Fruit fly (Drosophila melanogaster): ENCODE measurements around the gene hng3.

Gene hng3

DNA sequence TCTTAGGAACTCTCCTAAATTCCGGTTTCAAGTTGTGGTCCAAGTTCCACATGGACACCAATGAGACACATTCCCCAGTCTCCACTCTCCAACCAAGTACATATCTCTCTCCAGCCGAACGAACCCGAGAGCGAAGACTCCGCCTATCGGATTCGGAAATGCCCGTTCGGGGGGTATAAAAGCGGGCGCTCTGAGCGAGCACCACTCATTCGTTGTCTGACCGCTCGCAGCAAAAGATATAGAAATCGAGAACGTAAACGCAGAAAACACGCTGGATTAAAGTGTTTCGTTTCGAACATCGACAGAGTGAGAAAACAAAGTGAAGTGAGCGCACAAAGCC lies 6.1 kb downstream of the hng3 start, which contains the start of gene emc (continued):
- TF ChIP-seq zen2 (GFP tag; IDR thresholded peaks at IDR 0.05; ENCODE audit: partially characterized antibody), result peak; percentile 60; the same call in 2 of the 3 replicates
- TF ChIP-seq H15 (GFP tag; IDR thresholded peaks at IDR 0.05), result no peak
- TF ChIP-seq slbo (GFP tag; IDR thresholded peaks at IDR 0.05), result peak; percentile 55
- TF ChIP-seq CG6272 (GFP tag; IDR thresholded peaks at IDR 0.05), result no peak
- peak; percentile 93 for TF ChIP-seq Nf-YB (GFP tag; optimal IDR thresholded peaks at IDR 0.05)
- TF ChIP-seq CG11696 (GFP tag; IDR thresholded peaks at IDR 0.05), result no peak
- TF ChIP-seq NfI (GFP tag; optimal IDR thresholded peaks at IDR 0.05), result peak; percentile 24
- no peak for TF ChIP-seq wor (GFP tag; IDR thresholded peaks at IDR 0.05)
- peak; percentile 30 to 36 for TF ChIP-seq Pdp1 (GFP tag; optimal IDR thresholded peaks at IDR 0.05)
- peak; percentile 26; the same call in 1 of the 3 replicates for TF ChIP-seq dysf (GFP tag; IDR thresholded peaks at IDR 0.05)
- peak; percentile 2 for TF ChIP-seq tx (GFP tag; optimal IDR thresholded peaks at IDR 0.05)
- TF ChIP-seq ab (GFP tag; optimal IDR thresholded peaks at IDR 0.05), result no peak
- peak; percentile 63 for TF ChIP-seq abd-A (tag; optimal IDR thresholded peaks at IDR 0.05)
- peak; percentile 45 for TF ChIP-seq CG2120 (GFP tag; optimal IDR thresholded peaks at IDR 0.05)
- TF ChIP-seq Dip2 (GFP tag; IDR thresholded peaks at IDR 0.05), result no peak
- no peak for TF ChIP-seq jigr1 (GFP tag; IDR thresholded peaks at IDR 0.05)
- peak; percentile 10; the same call in 1 of the 2 replicates for TF ChIP-seq Xrp1 (GFP tag; IDR thresholded peaks at IDR 0.05)
- TF ChIP-seq Mes4 (GFP tag; optimal IDR thresholded peaks at IDR 0.05), result peak; percentile 16
- no peak for TF ChIP-seq gt (GFP tag; IDR thresholded peaks at IDR 0.05)
- TF ChIP-seq D (optimal IDR thresholded peaks at IDR 0.05), result no peak
- peak; percentile 22 for TF ChIP-seq D (GFP tag; optimal IDR thresholded peaks at IDR 0.05)
- no peak for TF ChIP-seq pan (optimal IDR thresholded peaks at IDR 0.05)
- TF ChIP-seq pan (GFP tag; optimal IDR thresholded peaks at IDR 0.05 in 1 of 2, IDR thresholded peaks at IDR 0.05 in 1 of 2), result peak in 1 of 2 experiments; percentile 42
- no peak for TF ChIP-seq Oaz (GFP tag; IDR thresholded peaks at IDR 0.05)
- TF ChIP-seq klu (GFP tag; IDR thresholded peaks at IDR 0.05), result no peak
- TF ChIP-seq Tbp (GFP tag; optimal IDR thresholded peaks at IDR 0.05), result no peak
- TF ChIP-seq gcm2 (GFP tag; optimal IDR thresholded peaks at IDR 0.05), result no peak
- TF ChIP-seq Ada2b (GFP tag; IDR thresholded peaks at IDR 0.05), result no peak
- peak; percentile 67 for TF ChIP-seq CG10431 (GFP tag; optimal IDR thresholded peaks at IDR 0.05)
- no peak for TF ChIP-seq CTCF (GFP tag; optimal IDR thresholded peaks at IDR 0.05)
- TF ChIP-seq pfk (GFP tag; optimal IDR thresholded peaks at IDR 0.05), result peak; percentile 76
- TF ChIP-seq Sin3A (optimal IDR thresholded peaks at IDR 0.05), result no peak
- TF ChIP-seq croc (GFP tag; conservative IDR thresholded peaks at IDR 0.05), result no peak
- peak; percentile 47 for TF ChIP-seq PHDP (tag; optimal IDR thresholded peaks at IDR 0.05)
- no peak for TF ChIP-seq Doc2 (GFP tag; IDR thresholded peaks at IDR 0.05)
- TF ChIP-seq Optix (GFP tag; IDR thresholded peaks at IDR 0.05), result peak; percentile 48; the same call in 1 of the 3 replicates
- peak; percentile 3 for TF ChIP-seq Bteb2 (GFP tag; optimal IDR thresholded peaks at IDR 0.05)
- no peak for TF ChIP-seq CG10654 (GFP tag; optimal IDR thresholded peaks at IDR 0.05)
- TF ChIP-seq maf-S (GFP tag; optimal IDR thresholded peaks at IDR 0.05), result no peak
- no peak for TF ChIP-seq dimm (GFP tag; IDR thresholded peaks at IDR 0.05)
- peak; percentile 14 for TF ChIP-seq CG10274 (GFP tag; optimal IDR thresholded peaks at IDR 0.05)
- TF ChIP-seq nmo (GFP tag; optimal IDR thresholded peaks at IDR 0.05), result peak; percentile 5
- TF ChIP-seq CG12155 (GFP tag; optimal IDR thresholded peaks at IDR 0.05), result peak; percentile 37
- peak; percentile 13 for TF ChIP-seq CoRest (tag; optimal IDR thresholded peaks at IDR 0.05)
- peak; percentile 46; the same call in 1 of the 3 replicates for TF ChIP-seq CG7963 (GFP tag; IDR thresholded peaks at IDR 0.05; ENCODE audit: partially characterized antibody)
- no peak for TF ChIP-seq Abd-B (GFP tag; optimal IDR thresholded peaks at IDR 0.05)
- TF ChIP-seq sens (GFP tag), result peak; percentile 90
- TF ChIP-seq CG10543 (GFP tag; optimal IDR thresholded peaks at IDR 0.05), result peak; percentile 84
- TF ChIP-seq usp (GFP tag; optimal IDR thresholded peaks at IDR 0.05), result no peak
- TF ChIP-seq ken (GFP tag; IDR thresholded peaks at IDR 0.05), result no peak; the same call in 2 of the 3 replicates
- TF ChIP-seq row (GFP tag; IDR thresholded peaks at IDR 0.05), result no peak; the same call in 2 of the 3 replicates
- TF ChIP-seq luna (GFP tag; optimal IDR thresholded peaks at IDR 0.05), result no peak
- TF ChIP-seq Awh (GFP tag; IDR thresholded peaks at IDR 0.05), result peak; percentile 68; the same call in 1 of the 2 replicates
- peak; percentile 77 for TF ChIP-seq Fer1 (GFP tag; optimal IDR thresholded peaks at IDR 0.05)

Data from whole organism, embryonic.